Worm (Caenorhabditis elegans) whole organism, midembryonic: ENCODE results near the gene T10D4.6.

Source experiments
- T22C8.4 ChIP-seq: fragments of 200-800 bp; sonication (Bioruptor generic); IDR thresholded peaks from 2 replicates; pipeline ENCODE4 v1.3.6; 2022; ENCODE audit warnings: missing genetic modification characterization, missing compliant biosample characterization
- cog-1 ChIP-seq: sonication (generic microtip); optimal IDR thresholded peaks from 2 replicates; lab custom pipeline; 2016; ENCODE audit warnings: missing genetic modification characterization, missing compliant biosample characterization
- flt-1 ChIP-seq: fragments of 200-800 bp; sonication (Bioruptor generic); IDR thresholded peaks from 2 replicates; pipeline ENCODE4 v1.3.6; 2022; ENCODE audit warnings: missing genetic modification characterization, missing compliant biosample characterization
- med-1 ChIP-seq: sonication (generic microtip); optimal IDR thresholded peaks from 2 replicates; lab custom pipeline; 2017; ENCODE audit warnings: missing genetic modification characterization, mild to moderate bottlenecking, missing compliant biosample characterization, antibody characterized with exemption, missing genetic modification reagents; ENCODE audit not compliant: insufficient read depth
- ref-1 ChIP-seq: fragments of 200-800 bp; sonication (Bioruptor generic); conservative IDR thresholded peaks from 2 replicates; pipeline ENCODE4 v1.3.6; 2022; ENCODE audit warnings: missing genetic modification reagents, missing genetic modification characterization, missing compliant biosample characterization
- ztf-23 ChIP-seq: fragments of 200-800 bp; sonication (Bioruptor generic); IDR thresholded peaks from 2 replicates; pipeline ENCODE4 v1.3.6; 2022; ENCODE audit warnings: missing genetic modification reagents, missing genetic modification characterization, missing compliant biosample characterization
- ztf-29 ChIP-seq: fragments of 200-800 bp; sonication (Bioruptor generic); IDR thresholded peaks from 2 replicates; pipeline ENCODE4 v1.3.6; 2022; ENCODE audit warnings: missing genetic modification reagents, missing genetic modification characterization, missing compliant biosample characterization

DNA sequence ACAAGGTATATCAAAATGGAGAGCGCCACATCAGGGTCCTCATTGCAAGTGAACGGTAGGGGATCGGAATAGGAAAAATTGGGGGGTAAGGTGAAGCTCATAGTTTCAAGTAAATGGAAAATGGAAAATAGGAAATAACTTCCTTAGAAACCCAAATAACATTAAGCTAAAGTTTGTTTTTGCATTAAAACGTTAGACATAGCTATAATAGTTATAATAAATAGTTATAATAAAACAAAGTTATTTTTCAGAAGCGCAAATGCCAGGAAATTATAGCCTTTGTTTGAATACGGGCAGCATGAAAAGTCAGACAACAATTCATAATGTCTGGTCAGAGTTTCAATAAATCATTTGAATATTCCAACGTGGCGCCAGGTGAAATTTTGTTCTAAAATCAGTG, 18.6 kb upstream of the T10D4.6 start, which contains the start of gene srg-24:
- no peak for TF ChIP-seq flt-1 (GFP tag; lab: Robert Waterston, UW)
- TF ChIP-seq ref-1 (GFP tag; lab: Robert Waterston, UW): no peak
- TF ChIP-seq ztf-29 (GFP tag; lab: Robert Waterston, UW): no peak
- no peak for TF ChIP-seq cog-1 (tag; lab: Kevin White, UChicago)
- no peak for TF ChIP-seq med-1
- no peak for TF ChIP-seq ztf-23 (GFP tag; lab: Robert Waterston, UW)
- no peak for TF ChIP-seq T22C8.4 (GFP tag; lab: Robert Waterston, UW)
